Fruit fly (Drosophila melanogaster) whole organism, prepupa: ENCODE data around the gene CG13082.

ENCODE experiments used
- Blimp-1 ChIP-seq: fragments of 200-800 bp; sonication (Bioruptor generic); optimal IDR thresholded peaks from 3 replicates; lab custom pipeline; 2017; ENCODE audit warnings: missing biosample characterization, missing genetic modification characterization, mild to moderate bottlenecking, moderate library complexity, missing genetic modification reagents
- CG10631 ChIP-seq: fragments of 200-800 bp; sonication (Bioruptor generic); optimal IDR thresholded peaks from 2 replicates; lab custom pipeline; 2016; ENCODE audit warnings: missing biosample characterization, missing genetic modification characterization
- CG10669 ChIP-seq: fragments of 200-800 bp; sonication (Bioruptor generic); optimal IDR thresholded peaks from 3 replicates; lab custom pipeline; 2018; ENCODE audit warnings: missing biosample characterization, mild to moderate bottlenecking, missing genetic modification characterization, moderate library complexity
- CG11294 ChIP-seq: fragments of 200-800 bp; sonication (Bioruptor generic); IDR thresholded peaks from 2 replicates; pipeline ENCODE4 v1.3.6; 2022; ENCODE audit warnings: missing biosample characterization, missing genetic modification characterization
- CG11762 ChIP-seq: fragments of 200-800 bp; sonication (Bioruptor generic); optimal IDR thresholded peaks from 3 replicates; lab custom pipeline; 2016; ENCODE audit warnings: missing biosample characterization, missing genetic modification characterization; ENCODE audit not compliant: insufficient read depth
- CG11902 ChIP-seq: fragments of 200-800 bp; sonication (Bioruptor generic); optimal IDR thresholded peaks from 3 replicates; lab custom pipeline; 2016; ENCODE audit warnings: missing biosample characterization, missing genetic modification characterization
- CG15336 ChIP-seq: fragments of 200-800 bp; sonication (Bioruptor generic); IDR thresholded peaks from 2 replicates; pipeline ENCODE4 v1.3.6; 2022; ENCODE audit warnings: missing biosample characterization, missing genetic modification characterization
- CG1621 ChIP-seq: fragments of 200-800 bp; sonication (Bioruptor generic); optimal IDR thresholded peaks from 3 replicates; lab custom pipeline; 2018; ENCODE audit warnings: missing biosample characterization, mild to moderate bottlenecking, missing genetic modification characterization
- CG16779 ChIP-seq: fragments of 200-800 bp; sonication (Bioruptor generic); optimal IDR thresholded peaks from 3 replicates; lab custom pipeline; 2017; ENCODE audit warnings: missing biosample characterization, mild to moderate bottlenecking, missing genetic modification characterization
- CG31627 ChIP-seq: fragments of 200-800 bp; sonication (Bioruptor generic); optimal IDR thresholded peaks from 3 replicates; lab custom pipeline; 2016; ENCODE audit warnings: missing biosample characterization, missing genetic modification characterization
- CG32006 ChIP-seq: fragments of 200-800 bp; sonication (Bioruptor generic); optimal IDR thresholded peaks from 3 replicates; lab custom pipeline; 2017; ENCODE audit warnings: missing biosample characterization, mild to moderate bottlenecking, missing genetic modification characterization
- CG34406 ChIP-seq: fragments of 200-800 bp; sonication (Bioruptor generic); optimal IDR thresholded peaks from 3 replicates; lab custom pipeline; 2016; ENCODE audit warnings: missing biosample characterization, missing genetic modification characterization
- CG4318 ChIP-seq: fragments of 200-800 bp; sonication (Bioruptor generic); optimal IDR thresholded peaks from 3 replicates; lab custom pipeline; 2017; ENCODE audit warnings: missing biosample characterization, mild to moderate bottlenecking, missing genetic modification characterization
- CG6163 ChIP-seq: fragments of 200-800 bp; sonication (Bioruptor generic); IDR thresholded peaks from 3 replicates; pipeline ENCODE4 v1.3.6; 2022; ENCODE audit warnings: missing biosample characterization, missing genetic modification characterization
- CG6276 ChIP-seq: fragments of 200-800 bp; sonication (Bioruptor generic); optimal IDR thresholded peaks from 2 replicates; lab custom pipeline; 2017; ENCODE audit warnings: missing biosample characterization, mild to moderate bottlenecking, missing genetic modification characterization
- CG6808 ChIP-seq: fragments of 200-800 bp; sonication (Bioruptor generic); optimal IDR thresholded peaks from 3 replicates; lab custom pipeline; 2017; ENCODE audit warnings: missing biosample characterization, missing genetic modification characterization, mild to moderate bottlenecking, moderate library complexity, missing genetic modification reagents
- CG6854 ChIP-seq: fragments of 200-800 bp; sonication (Bioruptor generic); optimal IDR thresholded peaks from 2 replicates; lab custom pipeline; 2017; ENCODE audit warnings: missing biosample characterization, mild to moderate bottlenecking, missing genetic modification characterization
- CG7368 ChIP-seq: fragments of 200-800 bp; sonication (Bioruptor generic); optimal IDR thresholded peaks from 3 replicates; lab custom pipeline; 2016; ENCODE audit warnings: missing biosample characterization, missing genetic modification characterization
- CG8119 ChIP-seq: fragments of 200-800 bp; sonication (Bioruptor generic); IDR thresholded peaks from 3 replicates; pipeline ENCODE4 v1.3.6; 2022; ENCODE audit warnings: missing biosample characterization, missing genetic modification characterization
- CG8319 ChIP-seq: fragments of 200-800 bp; sonication (Bioruptor generic); optimal IDR thresholded peaks from 3 replicates; lab custom pipeline; 2016; ENCODE audit warnings: missing biosample characterization, missing genetic modification characterization
- CG8632 ChIP-seq: fragments of 200-800 bp; sonication (Bioruptor generic); optimal IDR thresholded peaks from 3 replicates; lab custom pipeline; 2016; ENCODE audit warnings: missing biosample characterization, missing genetic modification characterization
- CG9139 ChIP-seq: fragments of 200-800 bp; sonication (Bioruptor generic); optimal IDR thresholded peaks from 3 replicates; lab custom pipeline; 2017; ENCODE audit warnings: missing biosample characterization, mild to moderate bottlenecking, missing genetic modification characterization
- Eip75B ChIP-seq: fragments of 200-800 bp; sonication (Bioruptor generic); optimal IDR thresholded peaks from 3 replicates; lab custom pipeline; 2016; ENCODE audit warnings: missing biosample characterization, missing genetic modification characterization
- Eip78C ChIP-seq: fragments of 200-800 bp; sonication (Bioruptor generic); peaks from one replicate; lab custom pipeline; 2016; ENCODE audit warnings: missing biosample characterization, missing genetic modification characterization
- Eip93F ChIP-seq: fragments of 200-800 bp; sonication (Bioruptor generic); optimal IDR thresholded peaks from 2 replicates; lab custom pipeline; 2016; ENCODE audit warnings: missing biosample characterization, mild to moderate bottlenecking, missing genetic modification characterization
- Ets21C ChIP-seq: fragments of 200-800 bp; sonication (Bioruptor generic); optimal IDR thresholded peaks from 3 replicates; lab custom pipeline; 2016; ENCODE audit warnings: missing biosample characterization, missing genetic modification characterization
- Ets96B ChIP-seq: fragments of 200-800 bp; optimal IDR thresholded peaks from 2 replicates; lab custom pipeline; 2019; ENCODE audit warnings: missing biosample characterization, mild to moderate bottlenecking, missing genetic modification characterization, moderate library complexity
- Gug ChIP-seq: fragments of 200-800 bp; sonication (Bioruptor generic); IDR thresholded peaks from 2 replicates; pipeline ENCODE4 v1.3.6; 2022; ENCODE audit warnings: missing biosample characterization, missing genetic modification characterization
- Hr38 ChIP-seq: sonication (Bioruptor generic); optimal IDR thresholded peaks from 2 replicates; lab custom pipeline; 2016; ENCODE audit warnings: missing biosample characterization, missing genetic modification characterization
- Hr4 ChIP-seq: fragments of 200-800 bp; sonication (Bioruptor generic); optimal IDR thresholded peaks from 3 replicates; lab custom pipeline; 2016; ENCODE audit warnings: missing biosample characterization, missing genetic modification characterization
- Lpt ChIP-seq: fragments of 200-800 bp; sonication (Bioruptor generic); optimal IDR thresholded peaks from 3 replicates; lab custom pipeline; 2016; ENCODE audit warnings: missing biosample characterization, missing genetic modification characterization
- Met ChIP-seq: fragments of 200-800 bp; sonication (Bioruptor generic); optimal IDR thresholded peaks from 3 replicates; lab custom pipeline; 2016; ENCODE audit warnings: missing biosample characterization, missing genetic modification characterization
- OdsH ChIP-seq: fragments of 200-800 bp; sonication (Bioruptor generic); optimal IDR thresholded peaks from 3 replicates; lab custom pipeline; 2016; ENCODE audit warnings: missing biosample characterization, missing genetic modification characterization
- Smox ChIP-seq: fragments of 200-800 bp; sonication (Bioruptor generic); optimal IDR thresholded peaks from 3 replicates; lab custom pipeline; 2016; ENCODE audit warnings: missing biosample characterization, missing genetic modification characterization
- Sox102F ChIP-seq: fragments of 200-800 bp; sonication (Bioruptor generic); optimal IDR thresholded peaks from 2 replicates; lab custom pipeline; 2016; ENCODE audit warnings: missing biosample characterization, mild to moderate bottlenecking, missing genetic modification characterization
- Sox14 ChIP-seq: fragments of 200-800 bp; sonication (Bioruptor generic); optimal IDR thresholded peaks from 3 replicates; lab custom pipeline; 2016; ENCODE audit warnings: missing biosample characterization, missing genetic modification characterization
- achi ChIP-seq: fragments of 200-800 bp; sonication (Bioruptor generic); optimal IDR thresholded peaks from 3 replicates; lab custom pipeline; 2016; ENCODE audit warnings: missing biosample characterization, missing genetic modification characterization
- acj6 ChIP-seq: fragments of 200-800 bp; sonication (Bioruptor generic); optimal IDR thresholded peaks from 3 replicates; lab custom pipeline; 2016; ENCODE audit warnings: missing biosample characterization, missing genetic modification characterization
- cyc ChIP-seq: fragments of 200-800 bp; sonication (Bioruptor generic); optimal IDR thresholded peaks from 3 replicates; lab custom pipeline; 2016; ENCODE audit warnings: missing biosample characterization, missing genetic modification characterization
- dac ChIP-seq: fragments of 200-800 bp; sonication (Bioruptor generic); optimal IDR thresholded peaks from 2 replicates; lab custom pipeline; 2017; ENCODE audit warnings: missing biosample characterization, mild to moderate bottlenecking, missing genetic modification characterization
- dsx ChIP-seq: fragments of 200-800 bp; optimal IDR thresholded peaks from 3 replicates; lab custom pipeline; 2019; ENCODE audit warnings: missing biosample characterization, mild to moderate bottlenecking, missing genetic modification characterization, moderate library complexity; ENCODE audit not compliant: poor library complexity, severe bottlenecking
- eg ChIP-seq: fragments of 200-800 bp; sonication (Bioruptor generic); IDR thresholded peaks from 3 replicates; pipeline ENCODE4 v1.3.6; 2022; ENCODE audit warnings: missing biosample characterization, missing genetic modification characterization
- esn ChIP-seq: fragments of 200-800 bp; sonication (Bioruptor generic); optimal IDR thresholded peaks from 2 replicates; lab custom pipeline; 2016; ENCODE audit warnings: missing biosample characterization, mild to moderate bottlenecking, missing genetic modification characterization, moderate library complexity
- fd59A ChIP-seq: fragments of 200-800 bp; sonication (Bioruptor generic); optimal IDR thresholded peaks from 2 replicates; lab custom pipeline; 2017; ENCODE audit warnings: missing biosample characterization, mild to moderate bottlenecking, missing genetic modification characterization, missing genetic modification reagents
- fd85E ChIP-seq: fragments of 200-800 bp; sonication (Bioruptor generic); optimal IDR thresholded peaks from 3 replicates; lab custom pipeline; 2016; ENCODE audit warnings: missing biosample characterization, missing genetic modification characterization
- lz ChIP-seq: fragments of 200-800 bp; sonication (Bioruptor generic); optimal IDR thresholded peaks from 3 replicates; lab custom pipeline; 2016; ENCODE audit warnings: missing biosample characterization, missing genetic modification characterization
- pdm3 ChIP-seq: fragments of 200-800 bp; sonication (Bioruptor generic); optimal IDR thresholded peaks from 3 replicates; lab custom pipeline; 2016; ENCODE audit warnings: missing biosample characterization, missing genetic modification characterization
- salr ChIP-seq, 2 experiments: fragments of 200-800 bp; sonication (Bioruptor generic); optimal IDR thresholded peaks; 3 replicates each; lab custom pipeline; 2016 to 2018; ENCODE audit warnings: missing biosample characterization in 2 of 2, missing genetic modification characterization in 2 of 2, mild to moderate bottlenecking in 1 of 2
- spab ChIP-seq: fragments of 200-800 bp; sonication (Bioruptor generic); optimal IDR thresholded peaks from 2 replicates; lab custom pipeline; 2017; ENCODE audit warnings: missing biosample characterization, mild to moderate bottlenecking, missing genetic modification characterization, missing genetic modification reagents
- ss ChIP-seq, 2 experiments: fragments of 200-800 bp; sonication (Bioruptor generic); optimal IDR thresholded peaks; 2 replicates in 1 of 2; 3 replicates in 1 of 2; lab custom pipeline; 2017 to 2018; ENCODE audit warnings: mild to moderate bottlenecking in 2 of 2, missing biosample characterization in 2 of 2, missing genetic modification characterization in 2 of 2, moderate library complexity in 1 of 2
- svp ChIP-seq: fragments of 200-800 bp; sonication (Bioruptor generic); peaks from one replicate; lab custom pipeline; 2016; ENCODE audit warnings: missing biosample characterization, missing genetic modification characterization
- vri ChIP-seq: fragments of 200-800 bp; sonication (Bioruptor generic); optimal IDR thresholded peaks from 3 replicates; lab custom pipeline; 2016; ENCODE audit warnings: missing biosample characterization, mild to moderate bottlenecking, missing genetic modification characterization

CG13082 gene

DNA sequence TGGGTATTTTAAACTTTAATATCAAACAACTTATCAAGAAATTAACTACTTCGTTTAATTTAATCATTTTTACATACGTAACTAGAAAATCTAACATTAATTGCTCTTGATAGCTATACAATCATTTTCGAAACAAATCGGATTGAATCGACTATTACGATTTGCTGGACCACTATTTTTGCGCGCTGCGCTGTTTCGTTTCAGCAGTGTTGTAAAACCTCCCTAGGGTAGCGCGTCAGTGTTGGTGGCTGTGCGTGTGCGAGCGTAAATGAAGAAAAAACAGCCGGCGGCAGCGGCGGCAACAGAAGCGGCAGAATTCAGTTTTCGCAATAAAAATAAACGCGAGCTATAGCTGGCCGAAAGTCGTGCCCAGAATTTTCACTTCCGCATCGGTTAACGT lies 5.0 kb upstream of the CG13082 start, which contains the start of gene CG33116:
TSS of gene CG33116 (plus strand) at position 233 of the 400 bp plus-strand sequence.
- peak; percentile 88 for TF ChIP-seq Met
- peak; percentile 81 for TF ChIP-seq Smox (GFP tag; lab: Kevin White, UChicago)
- peak; percentile 96 for TF ChIP-seq Eip78C (GFP tag; lab: Kevin White, UChicago)
- peak; percentile 82 for TF ChIP-seq acj6
- peak; percentile 69 for TF ChIP-seq fd85E (GFP tag; lab: Kevin White, UChicago)
- TF ChIP-seq Eip93F (GFP tag; lab: Kevin White, UChicago) = peak; percentile 33
- peak; percentile 69 for TF ChIP-seq CG11294
- peak; percentile 72 for TF ChIP-seq dsx (GFP tag; lab: Kevin White, UChicago)
- peak; percentile 91 for TF ChIP-seq CG32006 (GFP tag; lab: Kevin White, UChicago)
- peak; percentile 77 for TF ChIP-seq CG7368 (GFP tag; lab: Kevin White, UChicago)
- peak; percentile 74 for TF ChIP-seq CG8632 (GFP tag; lab: Kevin White, UChicago)
- peak; percentile 88 for TF ChIP-seq eg (GFP tag; lab: Robert Waterston, UW)
- TF ChIP-seq svp (GFP tag; lab: Kevin White, UChicago) = peak; percentile 90
- TF ChIP-seq Sox102F (GFP tag; lab: Kevin White, UChicago) = peak; percentile 88
- peak; percentile 89 for TF ChIP-seq CG15336
- TF ChIP-seq Hr38 (GFP tag; lab: Kevin White, UChicago) = peak; percentile 3
- peak; percentile 77 for TF ChIP-seq CG1621 (tag; lab: Kevin White, UChicago)
- TF ChIP-seq ss (GFP tag; optimal IDR thresholded peaks at IDR 0.05; lab: Kevin White, UChicago) = peak; percentile 56 to 75
- peak; percentile 57 for TF ChIP-seq CG11902 (GFP tag; lab: Kevin White, UChicago)
- peak; percentile 87 for TF ChIP-seq Sox14 (GFP tag; lab: Kevin White, UChicago)
- TF ChIP-seq esn (GFP tag; lab: Kevin White, UChicago) = peak; percentile 89
- TF ChIP-seq CG34406 (GFP tag; lab: Kevin White, UChicago) = peak; percentile 75
- TF ChIP-seq Gug (GFP tag; lab: Robert Waterston, UW) = peak; percentile 74
- peak; percentile 82 for TF ChIP-seq CG10669 (GFP tag; lab: Kevin White, UChicago)
- peak; percentile 86 for TF ChIP-seq cyc (GFP tag; lab: Kevin White, UChicago)
- TF ChIP-seq vri (GFP tag; lab: Kevin White, UChicago) = peak; percentile 88
- peak; percentile 85 for TF ChIP-seq CG6163
- TF ChIP-seq fd59A (GFP tag; lab: Kevin White, UChicago) = peak; percentile 70
- TF ChIP-seq CG8119 (GFP tag; lab: Robert Waterston, UW) = peak; percentile 83
- peak; percentile 92 for TF ChIP-seq Hr4
- peak; percentile 74 for TF ChIP-seq CG10631 (GFP tag; lab: Kevin White, UChicago)
- TF ChIP-seq Ets21C (GFP tag; lab: Kevin White, UChicago) = peak; percentile 64
- peak; percentile 87 for TF ChIP-seq CG31627 (GFP tag; lab: Kevin White, UChicago)
- peak; percentile 77 for TF ChIP-seq dac (GFP tag; lab: Kevin White, UChicago)
- peak; percentile 80 for TF ChIP-seq Lpt (GFP tag; lab: Kevin White, UChicago)
- TF ChIP-seq achi (GFP tag; lab: Kevin White, UChicago) = peak; percentile 85
- peak; percentile 76 for TF ChIP-seq CG6808 (GFP tag; lab: Kevin White, UChicago)
- peak; percentile 71 for TF ChIP-seq CG6854 (GFP tag; lab: Kevin White, UChicago)
- TF ChIP-seq lz (GFP tag; lab: Kevin White, UChicago) = peak; percentile 87
- TF ChIP-seq Ets96B (tag; lab: Kevin White, UChicago) = peak; percentile 73
- peak; percentile 85 for TF ChIP-seq CG6276 (GFP tag; lab: Kevin White, UChicago)
- peak; percentile 70 for TF ChIP-seq spab
- TF ChIP-seq CG8319 (GFP tag; lab: Kevin White, UChicago) = peak; percentile 60
- peak; percentile 83 for TF ChIP-seq Eip75B (GFP tag; lab: Kevin White, UChicago)
- peak; percentile 51 for TF ChIP-seq CG9139 (GFP tag; lab: Kevin White, UChicago)
- TF ChIP-seq OdsH = peak; percentile 88
- TF ChIP-seq Blimp-1 (GFP tag; lab: Kevin White, UChicago) = peak; percentile 39
- peak; percentile 72 for TF ChIP-seq CG11762
- TF ChIP-seq salr (GFP tag; optimal IDR thresholded peaks at IDR 0.05; lab: Kevin White, UChicago) = peak; percentile 64 to 84
- peak; percentile 87 for TF ChIP-seq pdm3 (GFP tag; lab: Kevin White, UChicago)
- TF ChIP-seq CG4318 = peak; percentile 75
- TF ChIP-seq CG16779 (tag; lab: Kevin White, UChicago) = peak; percentile 57
